Fruit fly (Drosophila melanogaster): ENCODE measurements around the gene JhI-21.

Gene JhI-21

DNA sequence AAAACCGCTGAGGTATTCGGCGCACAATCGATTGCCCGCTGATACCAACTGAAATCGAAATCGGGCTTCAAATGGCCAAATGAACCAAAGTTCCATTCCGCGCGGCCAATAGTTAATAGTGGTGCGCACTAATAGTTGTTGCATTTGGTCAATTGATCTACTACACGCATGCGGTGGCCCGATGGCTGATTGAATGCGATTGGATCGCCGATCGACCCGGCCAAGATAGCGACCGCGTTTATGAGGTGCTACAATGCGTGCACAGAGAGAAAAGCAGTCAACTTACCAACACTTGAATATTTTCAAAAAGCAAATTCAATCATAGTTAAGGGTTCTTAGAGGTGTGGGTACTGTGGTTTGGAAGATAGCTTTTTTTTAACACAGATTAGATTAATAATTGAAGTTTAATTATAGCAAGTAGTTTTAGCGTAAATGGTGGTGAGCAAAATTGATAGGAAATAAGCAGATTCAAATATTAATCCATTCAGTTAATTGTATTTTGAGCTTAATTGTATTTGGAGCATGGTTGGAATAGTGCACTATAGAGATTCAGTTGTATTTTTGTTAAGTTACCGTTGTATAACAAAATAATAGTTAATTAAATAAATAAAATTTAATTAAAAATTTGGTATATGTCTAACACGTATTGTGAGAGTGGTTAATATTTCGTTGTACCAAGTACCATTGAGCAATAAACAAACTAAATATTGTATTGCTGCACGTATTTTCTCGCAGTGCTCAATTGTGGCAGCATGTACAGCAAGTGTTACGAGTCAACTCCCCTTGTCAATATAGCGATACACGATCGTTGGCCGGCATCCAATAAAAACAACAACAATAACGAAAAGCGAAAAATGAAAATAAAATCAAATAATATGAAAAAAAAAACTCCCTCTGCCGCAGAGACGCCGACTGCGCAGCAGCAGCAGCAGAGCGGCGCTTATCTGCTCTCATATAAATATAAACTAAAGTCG, 29.1 kb downstream of the JhI-21 start (continued):
- TF ChIP-seq CG18476 (GFP tag; optimal IDR thresholded peaks at IDR 0.05) (peak; percentile 35), NK7.1 (GFP tag; optimal IDR thresholded peaks at IDR 0.05) (no peak), CG15269 (tag; optimal IDR thresholded peaks at IDR 0.05) (peak; percentile 70), Stat92E (GFP tag; optimal IDR thresholded peaks at IDR 0.05) (no peak), CG16815 (GFP tag; optimal IDR thresholded peaks at IDR 0.05) (no peak), CG10654 (GFP tag; optimal IDR thresholded peaks at IDR 0.05) (peak; percentile 34), CG4730 (GFP tag; IDR thresholded peaks at IDR 0.05) (peak; percentile 51), CG4820 (GFP tag; optimal IDR thresholded peaks at IDR 0.05) (peak; percentile 35), sens-2 (GFP tag; IDR thresholded peaks at IDR 0.05) (no peak), stc (GFP tag; IDR thresholded peaks at IDR 0.05) (0 out of 2 replicates have a peak, but pooled peaks have one; percentile 25), bcd (GFP tag; optimal IDR thresholded peaks at IDR 0.05) (peak; percentile 60), CG7928 (GFP tag; optimal IDR thresholded peaks at IDR 0.05) (no peak), CG17385 (GFP tag; optimal IDR thresholded peaks at IDR 0.05) (peak; percentile 59), phol (tag; optimal IDR thresholded peaks at IDR 0.05) (peak; percentile 66), PHDP (tag; optimal IDR thresholded peaks at IDR 0.05) (peak; percentile 52), wor (GFP tag; IDR thresholded peaks at IDR 0.05) (no peak; the same call in 1 of the 2 replicates), Elba2 (GFP tag; optimal IDR thresholded peaks at IDR 0.05) (no peak), inv (GFP tag; IDR thresholded peaks at IDR 0.05; ENCODE audit: partially characterized antibody) (no peak), Tbp (GFP tag; optimal IDR thresholded peaks at IDR 0.05) (no peak), kay (GFP tag; optimal IDR thresholded peaks at IDR 0.05) (no peak), Doc2 (GFP tag; IDR thresholded peaks at IDR 0.05) (no peak), sim (GFP tag; IDR thresholded peaks at IDR 0.05) (no peak), seq (GFP tag; IDR thresholded peaks at IDR 0.05) (peak; percentile 32; the same call in 1 of the 2 replicates), Sry-δ (GFP tag; optimal IDR thresholded peaks at IDR 0.05) (peak; percentile 29), CG12071 (GFP tag; optimal IDR thresholded peaks at IDR 0.05) (no peak), CG11398 (GFP tag; optimal IDR thresholded peaks at IDR 0.05) (peak; percentile 6), psq (GFP tag; optimal IDR thresholded peaks at IDR 0.05) (no peak), CG5180 (GFP tag; optimal IDR thresholded peaks at IDR 0.05) (peak; percentile 18), repo (GFP tag; optimal IDR thresholded peaks at IDR 0.05) (no peak), CG13624 (GFP tag; optimal IDR thresholded peaks at IDR 0.05) (no peak), CG7963 (GFP tag; IDR thresholded peaks at IDR 0.05; ENCODE audit: partially characterized antibody) (no peak), CG6791 (GFP tag; IDR thresholded peaks at IDR 0.05; ENCODE audit: partially characterized antibody) (peak; percentile 9; the same call in 1 of the 3 replicates), CG10543 (GFP tag; optimal IDR thresholded peaks at IDR 0.05) (peak; percentile 3), CG14014 (GFP tag; IDR thresholded peaks at IDR 0.05) (0 out of 2 replicates have a peak, but pooled peaks have one; percentile 40), her (GFP tag; optimal IDR thresholded peaks at IDR 0.05) (no peak), CG1603 (tag; optimal IDR thresholded peaks at IDR 0.05) (peak; percentile 74), CG4617 (GFP tag; optimal IDR thresholded peaks at IDR 0.05; ENCODE audit: borderline replicate concordance) (no peak), CG31441 (GFP tag; IDR thresholded peaks at IDR 0.05) (peak; percentile 67), CG11560 (tag; IDR thresholded peaks at IDR 0.05) (no peak), ci (GFP tag; IDR thresholded peaks at IDR 0.05) (peak; percentile 44; the same call in 1 of the 3 replicates), chm (GFP tag; IDR thresholded peaks at IDR 0.05) (0 out of 2 replicates have a peak, but pooled peaks have one; percentile 40), dysf (GFP tag; IDR thresholded peaks at IDR 0.05) (peak; percentile 65), Blimp-1 (GFP tag; optimal IDR thresholded peaks at IDR 0.05) (peak; percentile 63), pzg (GFP tag; optimal IDR thresholded peaks at IDR 0.05) (peak; percentile 3), kah (GFP tag; optimal IDR thresholded peaks at IDR 0.05) (peak; percentile 20), sr (GFP tag; IDR thresholded peaks at IDR 0.05) (no peak), Sox102F (GFP tag; optimal IDR thresholded peaks at IDR 0.05) (peak; percentile 64), bigmax (GFP tag; optimal IDR thresholded peaks at IDR 0.05) (no peak)
